Fruit fly (Drosophila melanogaster) whole organism, embryonic: ENCODE data around the gene CG6195.

ENCODE experiments used
- CG10462 ChIP-seq: fragments of 200-800 bp; sonication (Bioruptor generic); optimal IDR thresholded peaks from 2 replicates; lab custom pipeline; 2016; ENCODE audit warnings: missing biosample characterization, missing genetic modification characterization
- CG10979 ChIP-seq: fragments of 200-800 bp; sonication (Bioruptor generic); optimal IDR thresholded peaks from 2 replicates; lab custom pipeline; 2018; ENCODE audit warnings: missing biosample characterization, mild to moderate bottlenecking, missing genetic modification characterization, moderate library complexity
- CG11456 ChIP-seq: fragments of 200-800 bp; sonication (Bioruptor generic); IDR thresholded peaks from 3 replicates; pipeline ENCODE4 v1.3.6; 2022; ENCODE audit warnings: missing biosample characterization, missing genetic modification characterization
- CG11560 ChIP-seq: fragments of 200-800 bp; sonication (Bioruptor generic); IDR thresholded peaks from 3 replicates; pipeline ENCODE4 v1.3.6; 2022; ENCODE audit warnings: missing biosample characterization, missing genetic modification characterization
- CG11723 ChIP-seq: fragments of 200-800 bp; sonication (Bioruptor generic); optimal IDR thresholded peaks from 2 replicates; lab custom pipeline; 2017; ENCODE audit warnings: missing biosample characterization, mild to moderate bottlenecking, missing genetic modification characterization
- CG12659 ChIP-seq: fragments of 200-800 bp; sonication (Bioruptor generic); optimal IDR thresholded peaks from 3 replicates; lab custom pipeline; 2017; ENCODE audit warnings: mild to moderate bottlenecking, missing biosample characterization, missing genetic modification reagents, missing genetic modification characterization
- CG13775 ChIP-seq: fragments of 200-800 bp; sonication (Bioruptor generic); optimal IDR thresholded peaks from 3 replicates; lab custom pipeline; 2017; ENCODE audit warnings: missing biosample characterization, mild to moderate bottlenecking, missing genetic modification characterization
- CG14014 ChIP-seq: fragments of 200-800 bp; sonication (Bioruptor generic); IDR thresholded peaks from 2 replicates; pipeline ENCODE4 v1.3.6; 2022; ENCODE audit warnings: missing biosample characterization, missing genetic modification characterization
- CG15011 ChIP-seq: fragments of 200-800 bp; sonication (Bioruptor generic); optimal IDR thresholded peaks from 3 replicates; lab custom pipeline; 2018; ENCODE audit warnings: missing biosample characterization, mild to moderate bottlenecking, missing genetic modification characterization
- CG16813 ChIP-seq: fragments of 200-800 bp; sonication (Bioruptor generic); IDR thresholded peaks from 3 replicates; pipeline ENCODE4 v1.3.6; 2022; ENCODE audit warnings: missing biosample characterization, missing genetic modification characterization; ENCODE audit not compliant: partially characterized antibody
- CG17829 ChIP-seq: fragments of 200-800 bp; optimal IDR thresholded peaks from 2 replicates; lab custom pipeline; 2019; ENCODE audit warnings: missing biosample characterization, mild to moderate bottlenecking, missing genetic modification characterization, moderate library complexity
- CG18476 ChIP-seq: fragments of 200-800 bp; sonication (Bioruptor generic); optimal IDR thresholded peaks from 2 replicates; lab custom pipeline; 2016; ENCODE audit warnings: missing biosample characterization, mild to moderate bottlenecking, missing genetic modification characterization
- CG2116 ChIP-seq: fragments of 200-800 bp; sonication (Bioruptor generic); optimal IDR thresholded peaks from 3 replicates; lab custom pipeline; 2018; ENCODE audit warnings: missing biosample characterization, mild to moderate bottlenecking, missing genetic modification characterization
- CG2129 ChIP-seq: fragments of 200-800 bp; sonication (Bioruptor generic); IDR thresholded peaks from 2 replicates; pipeline ENCODE4 v1.3.6; 2022; ENCODE audit warnings: missing biosample characterization, missing genetic modification characterization; ENCODE audit not compliant: partially characterized antibody
- CG3065 ChIP-seq: fragments of 200-800 bp; sonication (Bioruptor generic); optimal IDR thresholded peaks from 2 replicates; lab custom pipeline; 2016; ENCODE audit warnings: missing biosample characterization, missing genetic modification characterization
- CG33557 ChIP-seq: fragments of 200-800 bp; sonication (Bioruptor generic); optimal IDR thresholded peaks from 2 replicates; lab custom pipeline; 2019; ENCODE audit warnings: missing biosample characterization, mild to moderate bottlenecking, missing genetic modification characterization, moderate library complexity
- CG4282 ChIP-seq: fragments of 200-800 bp; sonication (Bioruptor generic); optimal IDR thresholded peaks from 2 replicates; lab custom pipeline; 2016; ENCODE audit warnings: missing biosample characterization, missing genetic modification characterization
- CG6765 ChIP-seq: fragments of 200-800 bp; sonication (Bioruptor generic); optimal IDR thresholded peaks from 3 replicates; lab custom pipeline; 2017; ENCODE audit warnings: missing biosample characterization, mild to moderate bottlenecking, missing genetic modification characterization
- CG7928 ChIP-seq: fragments of 200-800 bp; sonication (Bioruptor generic); optimal IDR thresholded peaks from 2 replicates; lab custom pipeline; 2017; ENCODE audit warnings: missing biosample characterization, mild to moderate bottlenecking, missing genetic modification characterization
- CG8089 ChIP-seq: fragments of 200-800 bp; sonication (Bioruptor generic); optimal IDR thresholded peaks from 3 replicates; lab custom pipeline; 2016; ENCODE audit warnings: missing biosample characterization, missing genetic modification characterization
- CG8359 ChIP-seq: fragments of 200-800 bp; sonication (Bioruptor generic); optimal IDR thresholded peaks from 2 replicates; lab custom pipeline; 2017; ENCODE audit warnings: missing biosample characterization, mild to moderate bottlenecking, missing genetic modification characterization, borderline replicate concordance
- CG8944 ChIP-seq: fragments of 200-800 bp; sonication (Bioruptor generic); optimal IDR thresholded peaks from 3 replicates; lab custom pipeline; 2016; ENCODE audit warnings: missing biosample characterization, missing genetic modification characterization
- CTCF ChIP-seq: fragments of 200-800 bp; sonication (Bioruptor generic); optimal IDR thresholded peaks from 2 replicates; lab custom pipeline; 2017; ENCODE audit warnings: missing biosample characterization, mild to moderate bottlenecking, missing genetic modification characterization, moderate library complexity
- CrebB ChIP-seq: fragments of 200-800 bp; sonication (Bioruptor generic); optimal IDR thresholded peaks from 3 replicates; lab custom pipeline; 2018; ENCODE audit warnings: missing biosample characterization, mild to moderate bottlenecking, missing genetic modification characterization
- Dek ChIP-seq: fragments of 200-800 bp; sonication (Bioruptor generic); optimal IDR thresholded peaks from 3 replicates; lab custom pipeline; 2019; ENCODE audit warnings: missing biosample characterization, mild to moderate bottlenecking, missing genetic modification characterization, moderate library complexity
- Dll ChIP-seq: fragments of 200-800 bp; sonication (Bioruptor generic); IDR thresholded peaks from 4 replicates; pipeline ENCODE4 v1.3.6; 2022; ENCODE audit warnings: missing biosample characterization, missing genetic modification characterization; ENCODE audit not compliant: partially characterized antibody
- Gug ChIP-seq: fragments of 200-800 bp; sonication (Bioruptor generic); IDR thresholded peaks from 4 replicates; pipeline ENCODE4 v1.3.6; 2022; ENCODE audit warnings: missing biosample characterization, missing genetic modification characterization
- Poxn ChIP-seq: fragments of 200-800 bp; sonication (Bioruptor generic); IDR thresholded peaks from 2 replicates; pipeline ENCODE4 v1.3.6; 2022; ENCODE audit warnings: missing biosample characterization, missing genetic modification characterization
- Spps ChIP-seq: fragments of 200-800 bp; sonication (Bioruptor generic); optimal IDR thresholded peaks from 2 replicates; lab custom pipeline; 2018; ENCODE audit warnings: missing biosample characterization, mild to moderate bottlenecking, missing genetic modification characterization
- Tbp ChIP-seq: fragments of >200 bp; optimal IDR thresholded peaks from 2 replicates; lab custom pipeline; 2018; ENCODE audit warnings: missing biosample characterization, missing genetic modification characterization
- Vsx1 ChIP-seq: fragments of 200-800 bp; sonication (Bioruptor generic); optimal IDR thresholded peaks from 2 replicates; lab custom pipeline; 2017; ENCODE audit warnings: missing biosample characterization, mild to moderate bottlenecking, missing genetic modification characterization, missing genetic modification reagents
- Xbp1 ChIP-seq: fragments of 200-800 bp; sonication (Bioruptor generic); optimal IDR thresholded peaks from 3 replicates; lab custom pipeline; 2016; ENCODE audit warnings: missing biosample characterization, mild to moderate bottlenecking, missing genetic modification characterization
- ash1 ChIP-seq: fragments of 200-800 bp; sonication (Bioruptor generic); optimal IDR thresholded peaks from 2 replicates; lab custom pipeline; 2018; ENCODE audit warnings: missing biosample characterization, mild to moderate bottlenecking, missing genetic modification characterization
- dati ChIP-seq: fragments of 200-800 bp; sonication (Bioruptor generic); IDR thresholded peaks from 2 replicates; pipeline ENCODE4 v1.3.6; 2022; ENCODE audit warnings: missing biosample characterization, missing genetic modification characterization
- dimm ChIP-seq: fragments of 200-800 bp; sonication (Bioruptor generic); IDR thresholded peaks from 2 replicates; pipeline ENCODE4 v1.3.6; 2022; ENCODE audit warnings: missing biosample characterization, missing genetic modification characterization
- gcm ChIP-seq: fragments of 200-800 bp; sonication (Bioruptor generic); optimal IDR thresholded peaks from 2 replicates; lab custom pipeline; 2019; ENCODE audit warnings: missing biosample characterization, mild to moderate bottlenecking, missing genetic modification characterization, moderate library complexity
- gem ChIP-seq: fragments of 200-800 bp; sonication (Bioruptor generic); optimal IDR thresholded peaks from 2 replicates; lab custom pipeline; 2019; ENCODE audit warnings: missing biosample characterization, mild to moderate bottlenecking, missing genetic modification characterization, moderate library complexity
- grau ChIP-seq: fragments of 200-800 bp; optimal IDR thresholded peaks from 3 replicates; lab custom pipeline; 2019; ENCODE audit warnings: missing biosample characterization, mild to moderate bottlenecking, missing genetic modification characterization, moderate library complexity
- ham ChIP-seq: fragments of 200-800 bp; sonication (Bioruptor generic); IDR thresholded peaks from 2 replicates; pipeline ENCODE4 v1.3.6; 2022; ENCODE audit warnings: missing biosample characterization, missing genetic modification characterization
- hth ChIP-seq: fragments of >200 bp; optimal IDR thresholded peaks from 2 replicates; lab custom pipeline; 2017; ENCODE audit warnings: inconsistent platforms
- jing ChIP-seq: fragments of 200-800 bp; sonication (Bioruptor generic); optimal IDR thresholded peaks from 2 replicates; lab custom pipeline; 2018; ENCODE audit warnings: missing biosample characterization, mild to moderate bottlenecking, missing genetic modification characterization
- lab ChIP-seq: fragments of 200-800 bp; sonication (Bioruptor generic); optimal IDR thresholded peaks from 3 replicates; lab custom pipeline; 2017; ENCODE audit warnings: missing biosample characterization, missing genetic modification characterization, mild to moderate bottlenecking, moderate library complexity, missing genetic modification reagents
- lbe ChIP-seq: fragments of 200-800 bp; sonication (Bioruptor generic); optimal IDR thresholded peaks from 2 replicates; lab custom pipeline; 2016; ENCODE audit warnings: missing biosample characterization, mild to moderate bottlenecking, missing genetic modification characterization
- odd ChIP-seq: fragments of 200-800 bp; sonication (Bioruptor generic); optimal IDR thresholded peaks from 2 replicates; lab custom pipeline; 2017; ENCODE audit warnings: missing biosample characterization, mild to moderate bottlenecking, missing genetic modification characterization
- org-1 ChIP-seq: fragments of 200-800 bp; sonication (Bioruptor generic); optimal IDR thresholded peaks from 2 replicates; lab custom pipeline; 2017; ENCODE audit warnings: missing biosample characterization, missing genetic modification characterization
- ro ChIP-seq: fragments of 200-800 bp; sonication (Bioruptor generic); IDR thresholded peaks from 2 replicates; pipeline ENCODE4 v1.3.6; 2022; ENCODE audit warnings: missing biosample characterization, missing genetic modification characterization
- tin ChIP-seq: fragments of 200-800 bp; sonication (Bioruptor generic); optimal IDR thresholded peaks from 3 replicates; lab custom pipeline; 2016; ENCODE audit warnings: missing biosample characterization, missing genetic modification characterization
- toy ChIP-seq: fragments of 200-800 bp; sonication (Bioruptor generic); IDR thresholded peaks from 2 replicates; pipeline ENCODE4 v1.3.6; 2022; ENCODE audit warnings: missing biosample characterization, missing genetic modification characterization
- unpg ChIP-seq: fragments of 200-800 bp; sonication (Bioruptor generic); optimal IDR thresholded peaks from 3 replicates; lab custom pipeline; 2018; ENCODE audit warnings: missing biosample characterization, mild to moderate bottlenecking, missing genetic modification characterization, moderate library complexity
- z ChIP-seq: fragments of 200-800 bp; sonication (Bioruptor generic); IDR thresholded peaks from 3 replicates; pipeline ENCODE4 v1.3.6; 2022; ENCODE audit warnings: missing biosample characterization, missing genetic modification characterization
- zen2 ChIP-seq: fragments of 200-800 bp; sonication (Bioruptor generic); IDR thresholded peaks from 3 replicates; pipeline ENCODE4 v1.3.6; 2022; ENCODE audit warnings: missing biosample characterization, missing genetic modification characterization; ENCODE audit not compliant: partially characterized antibody

The CG6195 gene

dm6 chr3R:19648289-19648916 lies at the start of gene CG6195, which contains the start of gene CG31220:
Gene CG6195 (minus strand): TSS chr3R:19648410.
Gene CG31220 (plus strand): TSS chr3R:19648487.
- TF ChIP-seq tin (GFP tag; lab: Kevin White, UChicago) (no peak), CG4282 (GFP tag; lab: Kevin White, UChicago) (peak; percentile 26), CG10462 (GFP tag; lab: Kevin White, UChicago) (peak; percentile 74), jing (GFP tag; lab: Kevin White, UChicago) (no peak), CG8359 (GFP tag; lab: Kevin White, UChicago) (no peak), dati (no peak), grau (peak; percentile 24), CG10979 (tag; lab: Kevin White, UChicago) (no peak), CG8089 (GFP tag; lab: Kevin White, UChicago) (peak; percentile 23), Tbp (no peak), CG2129 (GFP tag; lab: Robert Waterston, UW) (no peak), unpg (GFP tag; lab: Kevin White, UChicago) (no peak), Poxn (GFP tag; lab: Robert Waterston, UW) (no peak), CG11456 (GFP tag; lab: Robert Waterston, UW) (peak; percentile 76; the same call in 2 of the 3 replicates), CG8944 (GFP tag; lab: Kevin White, UChicago) (no peak), CG11560 (tag; lab: Robert Waterston, UW) (no peak), Dll (peak; percentile 51; the same call in 2 of the 4 replicates), CG15011 (no peak), z (GFP tag; lab: Robert Waterston, UW) (no peak), zen2 (no peak), CG3065 (GFP tag; lab: Kevin White, UChicago) (no peak), CG7928 (GFP tag; lab: Kevin White, UChicago) (no peak), Gug (GFP tag; lab: Robert Waterston, UW) (no peak), odd (GFP tag; lab: Kevin White, UChicago) (no peak), CG6765 (GFP tag; lab: Kevin White, UChicago) (no peak), org-1 (no peak), gcm (GFP tag; lab: Kevin White, UChicago) (no peak), hth (lab: Kevin White, UChicago) (no peak), Xbp1 (GFP tag; lab: Kevin White, UChicago) (peak; percentile 44), CG13775 (peak; percentile 36), CG14014 (peak; percentile 29; the same call in 1 of the 2 replicates), ham (no peak), CG17829 (tag; lab: Kevin White, UChicago) (peak; percentile 8), CG12659 (GFP tag; lab: Kevin White, UChicago) (peak; percentile 68), Spps (no peak), gem (tag; lab: Kevin White, UChicago) (no peak), CrebB (no peak), CG16813 (GFP tag; lab: Robert Waterston, UW) (no peak; the same call in 2 of the 3 replicates), ro (GFP tag; lab: Robert Waterston, UW) (no peak), lbe (no peak), dimm (GFP tag; lab: Robert Waterston, UW) (no peak), ash1 (GFP tag; lab: Kevin White, UChicago) (no peak), CG18476 (no peak), toy (GFP tag; lab: Robert Waterston, UW) (peak; percentile 46), CTCF (GFP tag; lab: Kevin White, UChicago) (peak; percentile 93), CG33557 (GFP tag; lab: Kevin White, UChicago) (no peak), lab (no peak), CG11723 (no peak), CG2116 (GFP tag; lab: Kevin White, UChicago) (peak; percentile 45), Vsx1 (GFP tag; lab: Kevin White, UChicago) (no peak), Dek (tag; lab: Kevin White, UChicago) (peak; percentile 44)
